ENCODE assay signal across 1 fruit fly cellular context in the genomic region with DNA sequence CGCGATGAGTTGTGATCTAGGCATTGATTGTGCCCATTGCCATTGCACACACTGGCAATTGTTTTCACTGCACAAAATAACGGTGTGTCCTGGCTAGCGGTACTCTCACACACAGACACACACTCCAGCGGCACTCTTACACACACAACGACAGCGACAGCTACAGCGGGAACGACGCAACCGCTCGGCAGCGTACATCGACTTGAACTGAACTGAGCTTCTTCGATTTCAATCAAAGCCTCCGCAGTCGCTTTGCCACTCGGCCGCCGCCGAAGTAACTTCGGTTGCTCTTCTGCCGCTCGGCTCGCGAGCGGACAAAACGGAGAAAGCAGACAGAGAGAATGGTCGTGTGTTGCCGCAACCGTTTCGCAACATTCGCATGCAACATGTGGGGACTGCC.
TF ChIP-seq lines count a peak whose summit lies in the region.

A gene (minus strand): TSS at position 191 of the 400 bp plus-strand sequence.

TF ChIP-seq in whole organism, embryonic, 481 proteins besides CTCF, POLR2A, EP300 and RAD21 (continued from another document):
- TF ChIP-seq al (GFP tag; IDR thresholded peaks at IDR 0.05; lab: Robert Waterston, UW) = no peak
- TF ChIP-seq CG18476 (GFP tag; optimal IDR thresholded peaks at IDR 0.05; lab: Kevin White, UChicago) = peak; percentile 86
- TF ChIP-seq z (GFP tag; IDR thresholded peaks at IDR 0.05; lab: Robert Waterston, UW) = no peak
- TF ChIP-seq stwl (tag; optimal IDR thresholded peaks at IDR 0.05; lab: Kevin White, UChicago) = peak; percentile 5
- TF ChIP-seq Kr (GFP tag; optimal IDR thresholded peaks at IDR 0.05; lab: Kevin White, UChicago) = no peak
- no peak for TF ChIP-seq Hr78 (GFP tag; optimal IDR thresholded peaks at IDR 0.05; lab: Kevin White, UChicago)
- peak; percentile 12 for TF ChIP-seq Meics (GFP tag; optimal IDR thresholded peaks at IDR 0.05; lab: Kevin White, UChicago)
- TF ChIP-seq C15 (GFP tag; IDR thresholded peaks at IDR 0.05; lab: Robert Waterston, UW) = no peak
- no peak for TF ChIP-seq caup (GFP tag; optimal IDR thresholded peaks at IDR 0.05; lab: Kevin White, UChicago; ENCODE audit: severe bottlenecking)
- no peak for TF ChIP-seq Doc2 (GFP tag; IDR thresholded peaks at IDR 0.05; lab: Robert Waterston, UW)
- 0 out of 2 replicates have a peak, but pooled peaks have one; percentile 30 for TF ChIP-seq CG42726 (GFP tag; IDR thresholded peaks at IDR 0.05; lab: Robert Waterston, UW; ENCODE audit: partially characterized antibody)
- TF ChIP-seq CG6765 (GFP tag; optimal IDR thresholded peaks at IDR 0.05; lab: Kevin White, UChicago) = no peak
- 0 out of 2 replicates have a peak, but pooled peaks have one; percentile 16 for TF ChIP-seq CkIIα-i1 (GFP tag; IDR thresholded peaks at IDR 0.05; lab: Robert Waterston, UW)
- TF ChIP-seq CG10654 (GFP tag; optimal IDR thresholded peaks at IDR 0.05; lab: Kevin White, UChicago) = no peak
- no peak for TF ChIP-seq danr (GFP tag; IDR thresholded peaks at IDR 0.05; lab: Robert Waterston, UW)
- TF ChIP-seq sug (tag; optimal IDR thresholded peaks at IDR 0.05; lab: Kevin White, UChicago) = no peak
- TF ChIP-seq slbo (GFP tag; IDR thresholded peaks at IDR 0.05; lab: Robert Waterston, UW) = 0 out of 2 replicates have a peak, but pooled peaks have one; percentile 16
- TF ChIP-seq CG12236 (GFP tag; optimal IDR thresholded peaks at IDR 0.05; lab: Kevin White, UChicago) = no peak
- peak; percentile 40 for TF ChIP-seq ewg (GFP tag; optimal IDR thresholded peaks at IDR 0.05; lab: Kevin White, UChicago)
- peak; percentile 14 for TF ChIP-seq abd-A (tag; optimal IDR thresholded peaks at IDR 0.05; lab: Kevin White, UChicago)
- TF ChIP-seq btn (GFP tag; optimal IDR thresholded peaks at IDR 0.05; lab: Kevin White, UChicago) = peak; percentile 13
- no peak for TF ChIP-seq TFAM (GFP tag; optimal IDR thresholded peaks at IDR 0.05; lab: Kevin White, UChicago)
- no peak for TF ChIP-seq cas (GFP tag; IDR thresholded peaks at IDR 0.05; lab: Robert Waterston, UW)
- TF ChIP-seq CG11085 (GFP tag; IDR thresholded peaks at IDR 0.05; lab: Robert Waterston, UW) = no peak
- peak; percentile 92 for TF ChIP-seq Jarid2 (GFP tag; optimal IDR thresholded peaks at IDR 0.05; lab: Kevin White, UChicago)
- peak; percentile 21; the same call in 1 of the 2 replicates for TF ChIP-seq onecut (GFP tag; IDR thresholded peaks at IDR 0.05; lab: Robert Waterston, UW)
- no peak for TF ChIP-seq seq (GFP tag; IDR thresholded peaks at IDR 0.05; lab: Robert Waterston, UW)
- TF ChIP-seq cg (GFP tag; optimal IDR thresholded peaks at IDR 0.05; lab: Kevin White, UChicago) = peak; percentile 35
- TF ChIP-seq CG7963 (GFP tag; IDR thresholded peaks at IDR 0.05; lab: Robert Waterston, UW; ENCODE audit: partially characterized antibody) = no peak
- no peak for TF ChIP-seq jigr1 (GFP tag; IDR thresholded peaks at IDR 0.05; lab: Robert Waterston, UW)
- peak; percentile 49 for TF ChIP-seq CG5180 (GFP tag; optimal IDR thresholded peaks at IDR 0.05; lab: Kevin White, UChicago)
- TF ChIP-seq toy (GFP tag; IDR thresholded peaks at IDR 0.05; lab: Robert Waterston, UW) = no peak
- TF ChIP-seq bbx (GFP tag; IDR thresholded peaks at IDR 0.05; lab: Robert Waterston, UW; ENCODE audit: partially characterized antibody) = peak; percentile 55; the same call in 1 of the 2 replicates
- TF ChIP-seq CG14014 (GFP tag; IDR thresholded peaks at IDR 0.05; lab: Robert Waterston, UW) = no peak
- TF ChIP-seq ac (GFP tag; optimal IDR thresholded peaks at IDR 0.05; lab: Kevin White, UChicago) = no peak
- TF ChIP-seq CG34422 (GFP tag; IDR thresholded peaks at IDR 0.05; lab: Robert Waterston, UW) = 0 out of 3 replicates have a peak, but pooled peaks have one; percentile 17
- TF ChIP-seq CG18599 (GFP tag; optimal IDR thresholded peaks at IDR 0.05; lab: Kevin White, UChicago) = peak; percentile 32
- peak; percentile 7 for TF ChIP-seq Blimp-1 (GFP tag; optimal IDR thresholded peaks at IDR 0.05; lab: Kevin White, UChicago)
- no peak for TF ChIP-seq CG18764 (GFP tag; optimal IDR thresholded peaks at IDR 0.05; lab: Kevin White, UChicago)
- TF ChIP-seq CG3726 (GFP tag; IDR thresholded peaks at IDR 0.05; lab: Robert Waterston, UW) = 0 out of 3 replicates have a peak, but pooled peaks have one; percentile 25
- no peak for TF ChIP-seq tna (GFP tag; IDR thresholded peaks at IDR 0.05; lab: Robert Waterston, UW; ENCODE audit: partially characterized antibody)
- TF ChIP-seq CG10147 (GFP tag; optimal IDR thresholded peaks at IDR 0.05; lab: Kevin White, UChicago) = no peak
- no peak for TF ChIP-seq klu (GFP tag; IDR thresholded peaks at IDR 0.05; lab: Robert Waterston, UW)
- TF ChIP-seq HmgZ (tag; optimal IDR thresholded peaks at IDR 0.05; lab: Kevin White, UChicago) = no peak
- TF ChIP-seq lmd (GFP tag; IDR thresholded peaks at IDR 0.05; lab: Robert Waterston, UW) = 0 out of 2 replicates have a peak, but pooled peaks have one; percentile 8
- TF ChIP-seq ara (GFP tag; IDR thresholded peaks at IDR 0.05; lab: Robert Waterston, UW) = 0 out of 2 replicates have a peak, but pooled peaks have one; percentile 45
- TF ChIP-seq CG33213 (GFP tag; optimal IDR thresholded peaks at IDR 0.05; lab: Kevin White, UChicago) = no peak
- peak; percentile 62; the same call in 1 of the 3 replicates for TF ChIP-seq CG2199 (GFP tag; IDR thresholded peaks at IDR 0.05; lab: Robert Waterston, UW)
- no peak for TF ChIP-seq Chrac-16 (GFP tag; optimal IDR thresholded peaks at IDR 0.05; lab: Kevin White, UChicago)
- TF ChIP-seq CG8290 (GFP tag; optimal IDR thresholded peaks at IDR 0.05; lab: Kevin White, UChicago) = no peak
- peak in 1 of 2 experiments; percentile 23 for TF ChIP-seq CG8290 (tag; optimal IDR thresholded peaks at IDR 0.05; lab: Kevin White, UChicago)
- no peak for TF ChIP-seq Fer3 (tag; optimal IDR thresholded peaks at IDR 0.05; lab: Kevin White, UChicago)
- 0 out of 3 replicates have a peak, but pooled peaks have one; percentile 40 for TF ChIP-seq zen2 (GFP tag; IDR thresholded peaks at IDR 0.05; lab: Robert Waterston, UW; ENCODE audit: partially characterized antibody)
- TF ChIP-seq H2.0 (GFP tag; IDR thresholded peaks at IDR 0.05; lab: Robert Waterston, UW) = no peak
